Fruit fly (Drosophila melanogaster) whole organism, embryonic: ENCODE results near the gene stck.

Experiments
- BEAF-32 ChIP-seq: fragments of 200-800 bp; sonication (Bioruptor generic); optimal IDR thresholded peaks from 3 replicates; lab custom pipeline; 2017; ENCODE audit warnings: missing biosample characterization, missing genetic modification characterization, mild to moderate bottlenecking, moderate library complexity, missing genetic modification reagents
- CG10431 ChIP-seq: fragments of 200-800 bp; sonication (Bioruptor generic); optimal IDR thresholded peaks from 3 replicates; lab custom pipeline; 2018; ENCODE audit warnings: missing biosample characterization, mild to moderate bottlenecking, missing genetic modification characterization
- CG11085 ChIP-seq: fragments of 200-800 bp; sonication (Bioruptor generic); IDR thresholded peaks from 2 replicates; pipeline ENCODE4 v1.3.6; 2022; ENCODE audit warnings: missing biosample characterization, missing genetic modification characterization
- CG11695 ChIP-seq: fragments of 200-800 bp; sonication (Bioruptor generic); IDR thresholded peaks from 3 replicates; pipeline ENCODE4 v1.3.6; 2022; ENCODE audit warnings: missing biosample characterization, missing genetic modification characterization
- CG11723 ChIP-seq: fragments of 200-800 bp; sonication (Bioruptor generic); optimal IDR thresholded peaks from 2 replicates; lab custom pipeline; 2017; ENCODE audit warnings: missing biosample characterization, mild to moderate bottlenecking, missing genetic modification characterization
- CG12236 ChIP-seq: fragments of 200-800 bp; sonication (Bioruptor generic); optimal IDR thresholded peaks from 2 replicates; lab custom pipeline; 2016; ENCODE audit warnings: missing biosample characterization, missing genetic modification characterization
- CG14441 ChIP-seq: fragments of 200-800 bp; sonication (Bioruptor generic); IDR thresholded peaks from 2 replicates; pipeline ENCODE4 v1.3.6; 2022; ENCODE audit warnings: missing biosample characterization, missing genetic modification characterization
- CG17186 ChIP-seq: fragments of 200-800 bp; sonication (Bioruptor generic); optimal IDR thresholded peaks from 3 replicates; lab custom pipeline; 2017; ENCODE audit warnings: missing biosample characterization, missing genetic modification reagents, missing genetic modification characterization
- CG18011 ChIP-seq: fragments of 200-800 bp; sonication (Bioruptor generic); optimal IDR thresholded peaks from 2 replicates; lab custom pipeline; 2017; ENCODE audit warnings: missing biosample characterization, missing genetic modification characterization, mild to moderate bottlenecking, moderate library complexity, missing genotype
- CG2120 ChIP-seq: fragments of 200-800 bp; sonication (Bioruptor generic); optimal IDR thresholded peaks from 3 replicates; lab custom pipeline; 2016; ENCODE audit warnings: missing biosample characterization, missing genetic modification characterization
- CG2129 ChIP-seq: fragments of 200-800 bp; sonication (Bioruptor generic); IDR thresholded peaks from 2 replicates; pipeline ENCODE4 v1.3.6; 2022; ENCODE audit warnings: missing biosample characterization, missing genetic modification characterization; ENCODE audit not compliant: partially characterized antibody
- CG2875 ChIP-seq: fragments of 200-800 bp; sonication (Bioruptor generic); optimal IDR thresholded peaks from 2 replicates; lab custom pipeline; 2017; ENCODE audit warnings: missing biosample characterization, mild to moderate bottlenecking, missing genetic modification characterization, missing genetic modification reagents
- CG31224 ChIP-seq: fragments of 200-800 bp; sonication (Bioruptor generic); IDR thresholded peaks from 2 replicates; pipeline ENCODE4 v1.3.6; 2022; ENCODE audit warnings: missing biosample characterization, missing genetic modification characterization
- CG3407 ChIP-seq: fragments of 200-800 bp; sonication (Bioruptor generic); optimal IDR thresholded peaks from 2 replicates; lab custom pipeline; 2018; ENCODE audit warnings: missing biosample characterization, mild to moderate bottlenecking, missing genetic modification characterization
- CG4404 ChIP-seq: fragments of 200-800 bp; sonication (Bioruptor generic); IDR thresholded peaks from 2 replicates; pipeline ENCODE4 v1.3.6; 2022; ENCODE audit warnings: missing biosample characterization, missing genetic modification characterization
- CG4617 ChIP-seq: fragments of 200-800 bp; sonication (Bioruptor generic); optimal IDR thresholded peaks from 3 replicates; lab custom pipeline; 2016; ENCODE audit warnings: missing biosample characterization, missing genetic modification characterization, borderline replicate concordance
- CG6175 ChIP-seq: fragments of 200-800 bp; sonication (Bioruptor generic); IDR thresholded peaks from 3 replicates; pipeline ENCODE4 v1.3.6; 2022; ENCODE audit warnings: missing biosample characterization, missing genetic modification characterization
- CG8388 ChIP-seq: fragments of 200-800 bp; sonication (Bioruptor generic); optimal IDR thresholded peaks from 2 replicates; lab custom pipeline; 2019; ENCODE audit warnings: missing biosample characterization, mild to moderate bottlenecking, missing genetic modification characterization, moderate library complexity
- CG9727 ChIP-seq: fragments of 200-800 bp; sonication (Bioruptor generic); optimal IDR thresholded peaks from 3 replicates; lab custom pipeline; 2017; ENCODE audit warnings: missing biosample characterization, mild to moderate bottlenecking, missing genetic modification characterization
- CoRest ChIP-seq: fragments of 200-800 bp; sonication (Bioruptor generic); optimal IDR thresholded peaks from 3 replicates; lab custom pipeline; 2018; ENCODE audit warnings: missing biosample characterization, mild to moderate bottlenecking, missing genetic modification characterization, moderate library complexity
- D ChIP-seq, 2 experiments: fragments of 200-800 bp in 1 of 2; fragments of >200 bp in 1 of 2; sonication (Bioruptor generic) in 1 of 2; optimal IDR thresholded peaks; 2 replicates in 1 of 2; 3 replicates in 1 of 2; lab custom pipeline; 2017; ENCODE audit warnings: mild to moderate bottlenecking in 1 of 2, missing biosample characterization in 1 of 2, missing genetic modification characterization in 1 of 2, missing genetic modification reagents in 1 of 2
- D19B ChIP-seq: fragments of 200-800 bp; sonication (Bioruptor generic); optimal IDR thresholded peaks from 2 replicates; lab custom pipeline; 2017; ENCODE audit warnings: missing biosample characterization, mild to moderate bottlenecking, missing genetic modification characterization
- Dip3 ChIP-seq: fragments of 200-800 bp; sonication (Bioruptor generic); optimal IDR thresholded peaks from 3 replicates; lab custom pipeline; 2016; ENCODE audit warnings: missing biosample characterization, missing genetic modification characterization
- Dref ChIP-seq: fragments of 200-800 bp; sonication (Bioruptor generic); IDR thresholded peaks from 2 replicates; pipeline ENCODE4 v1.3.6; 2022; ENCODE audit warnings: missing biosample characterization, missing genetic modification characterization
- Gsc ChIP-seq: fragments of 200-800 bp; sonication (Bioruptor generic); IDR thresholded peaks from 2 replicates; pipeline ENCODE4 v1.3.6; 2022; ENCODE audit warnings: missing biosample characterization, missing genetic modification characterization
- HLH54F ChIP-seq: fragments of 200-800 bp; sonication (Bioruptor generic); optimal IDR thresholded peaks from 3 replicates; lab custom pipeline; 2016; ENCODE audit warnings: missing biosample characterization, missing genetic modification characterization
- MBD-R2 ChIP-seq: fragments of 200-800 bp; sonication (Bioruptor generic); IDR thresholded peaks from 2 replicates; pipeline ENCODE4 v1.3.6; 2022; ENCODE audit warnings: missing biosample characterization, missing genetic modification characterization
- Med ChIP-seq: fragments of 200-800 bp; sonication (Bioruptor generic); peaks from one replicate; lab custom pipeline; 2016; ENCODE audit warnings: missing biosample characterization, missing genetic modification characterization, mild to moderate bottlenecking, inconsistent platforms, moderate library complexity
- NK7.1 ChIP-seq: fragments of 200-800 bp; sonication (Bioruptor generic); optimal IDR thresholded peaks from 3 replicates; lab custom pipeline; 2016; ENCODE audit warnings: missing biosample characterization, missing genetic modification characterization
- Optix ChIP-seq: fragments of 200-800 bp; sonication (Bioruptor generic); IDR thresholded peaks from 3 replicates; pipeline ENCODE4 v1.3.6; 2022; ENCODE audit warnings: missing biosample characterization, missing genetic modification characterization
- Tbp ChIP-seq: fragments of >200 bp; optimal IDR thresholded peaks from 2 replicates; lab custom pipeline; 2018; ENCODE audit warnings: missing biosample characterization, missing genetic modification characterization
- Trl ChIP-seq, 3 experiments: fragments of >200 bp in 2 of 3; fragments of 200-800 bp in 1 of 3; sonication (Bioruptor generic) in 1 of 3; optimal IDR thresholded peaks; 2 replicates in 1 of 3; 3 replicates in 2 of 3; lab custom pipeline; 2016 to 2017; ENCODE audit warnings: missing biosample characterization in 1 of 3, missing genetic modification characterization in 1 of 3
- ab ChIP-seq: fragments of 200-800 bp; sonication (Bioruptor generic); optimal IDR thresholded peaks from 2 replicates; lab custom pipeline; 2016; ENCODE audit warnings: missing biosample characterization, missing genetic modification characterization
- aop ChIP-seq: fragments of 200-800 bp; sonication (Bioruptor generic); IDR thresholded peaks from 2 replicates; pipeline ENCODE4 v1.3.6; 2022; ENCODE audit warnings: missing biosample characterization, missing genetic modification characterization
- cato ChIP-seq: fragments of 200-800 bp; sonication (Bioruptor generic); optimal IDR thresholded peaks from 2 replicates; lab custom pipeline; 2016; ENCODE audit warnings: missing biosample characterization, missing genetic modification characterization, borderline replicate concordance
- cg ChIP-seq: fragments of 200-800 bp; sonication (Bioruptor generic); optimal IDR thresholded peaks from 3 replicates; lab custom pipeline; 2019; ENCODE audit warnings: missing biosample characterization, mild to moderate bottlenecking, missing genetic modification characterization, moderate library complexity
- gcm ChIP-seq: fragments of 200-800 bp; sonication (Bioruptor generic); optimal IDR thresholded peaks from 2 replicates; lab custom pipeline; 2019; ENCODE audit warnings: missing biosample characterization, mild to moderate bottlenecking, missing genetic modification characterization, moderate library complexity
- hbn ChIP-seq: fragments of 200-800 bp; sonication (Bioruptor generic); IDR thresholded peaks from 2 replicates; pipeline ENCODE4 v1.3.6; 2022; ENCODE audit warnings: missing biosample characterization, missing genetic modification characterization; ENCODE audit not compliant: partially characterized antibody
- insv ChIP-seq, 2 experiments: fragments of 200-800 bp; sonication (Bioruptor generic); optimal IDR thresholded peaks; 3 replicates each; lab custom pipeline; 2016 to 2018; ENCODE audit warnings: missing biosample characterization in 2 of 2, missing genetic modification characterization in 2 of 2
- kah ChIP-seq: fragments of 200-800 bp; sonication (Bioruptor generic); optimal IDR thresholded peaks from 2 replicates; lab custom pipeline; 2018; ENCODE audit warnings: missing biosample characterization, mild to moderate bottlenecking, missing genetic modification characterization
- onecut ChIP-seq: fragments of 200-800 bp; sonication (Bioruptor generic); IDR thresholded peaks from 2 replicates; pipeline ENCODE4 v1.3.6; 2022; ENCODE audit warnings: missing biosample characterization, missing genetic modification characterization
- org-1 ChIP-seq: fragments of 200-800 bp; sonication (Bioruptor generic); optimal IDR thresholded peaks from 2 replicates; lab custom pipeline; 2017; ENCODE audit warnings: missing biosample characterization, missing genetic modification characterization
- pnt ChIP-seq: fragments of 200-800 bp; sonication (Bioruptor generic); optimal IDR thresholded peaks from 3 replicates; lab custom pipeline; 2016; ENCODE audit warnings: missing biosample characterization, missing genetic modification characterization
- sna ChIP-seq: fragments of 200-800 bp; sonication (Bioruptor generic); IDR thresholded peaks from 2 replicates; pipeline ENCODE4 v1.3.6; 2022; ENCODE audit warnings: missing biosample characterization, missing genetic modification characterization; ENCODE audit not compliant: partially characterized antibody
- tll ChIP-seq, 2 experiments: fragments of 200-800 bp in 1 of 2; fragments of >200 bp in 1 of 2; sonication (Bioruptor generic) in 1 of 2; optimal IDR thresholded peaks; 2 replicates each; lab custom pipeline; 2017 to 2019; ENCODE audit warnings: missing biosample characterization in 2 of 2, missing genetic modification characterization in 2 of 2, mild to moderate bottlenecking in 1 of 2, moderate library complexity in 1 of 2
- tup ChIP-seq: fragments of 200-800 bp; sonication (Bioruptor generic); optimal IDR thresholded peaks from 2 replicates; lab custom pipeline; 2016; ENCODE audit warnings: missing biosample characterization, mild to moderate bottlenecking, missing genetic modification characterization, moderate library complexity
- tx ChIP-seq: fragments of 200-800 bp; sonication (Bioruptor generic); optimal IDR thresholded peaks from 2 replicates; lab custom pipeline; 2016; ENCODE audit warnings: missing biosample characterization, missing genetic modification characterization
- wek ChIP-seq: fragments of 200-800 bp; sonication (Bioruptor generic); optimal IDR thresholded peaks from 3 replicates; lab custom pipeline; 2018; ENCODE audit warnings: missing biosample characterization, mild to moderate bottlenecking, missing genetic modification characterization, moderate library complexity
- wor ChIP-seq: fragments of 200-800 bp; sonication (Bioruptor generic); IDR thresholded peaks from 2 replicates; pipeline ENCODE4 v1.3.6; 2022; ENCODE audit warnings: missing biosample characterization, missing genetic modification characterization

stck gene

dm6 chr3R:8308515-8308959, 48.2 kb upstream of the stck start, which contains the start of gene tex (continued):
- TF ChIP-seq ab (GFP tag; lab: Kevin White, UChicago), result no peak
- no peak for TF ChIP-seq CG2129 (GFP tag; lab: Robert Waterston, UW)
- TF ChIP-seq Med (GFP tag; lab: Kevin White, UChicago), result peak; percentile 84
- peak; percentile 57 for TF ChIP-seq wek (GFP tag; lab: Kevin White, UChicago)
- TF ChIP-seq CG8388 (GFP tag; lab: Kevin White, UChicago), result peak; percentile 19
- TF ChIP-seq org-1 (GFP tag; lab: Kevin White, UChicago), result peak; percentile 29
- TF ChIP-seq CG12236, result peak; percentile 52
- TF ChIP-seq onecut (GFP tag; lab: Robert Waterston, UW), result peak; percentile 53
- TF ChIP-seq Tbp (GFP tag; lab: Kevin White, UChicago), result no peak
- TF ChIP-seq CG11085 (GFP tag; lab: Robert Waterston, UW), result no peak
- TF ChIP-seq HLH54F (GFP tag; lab: Kevin White, UChicago), result no peak
- peak; percentile 31 for TF ChIP-seq CG10431 (GFP tag; lab: Kevin White, UChicago)
- TF ChIP-seq kah, result peak; percentile 17
- peak; percentile 60 for TF ChIP-seq BEAF-32 (GFP tag; lab: Kevin White, UChicago)
- TF ChIP-seq MBD-R2, result peak; percentile 76
- peak; percentile 62 for TF ChIP-seq CG3407
- TF ChIP-seq sna, result 0 out of 2 replicates have a peak, but pooled peaks have one; percentile 44
- TF ChIP-seq CG17186, result peak; percentile 64
- no peak for TF ChIP-seq CG31224 (GFP tag; lab: Robert Waterston, UW)
- TF ChIP-seq CG9727, result peak; percentile 69
- TF ChIP-seq gcm (GFP tag; lab: Kevin White, UChicago), result peak; percentile 57
- TF ChIP-seq tll (GFP tag; optimal IDR thresholded peaks at IDR 0.05; lab: Kevin White, UChicago), result peak in 1 of 2 experiments; percentile 16
- no peak for TF ChIP-seq aop (GFP tag; lab: Robert Waterston, UW)
- no peak for TF ChIP-seq CG4617 (GFP tag; lab: Kevin White, UChicago)
- peak; percentile 82 for TF ChIP-seq CG2875 (GFP tag; lab: Kevin White, UChicago)
- TF ChIP-seq Trl (optimal IDR thresholded peaks at IDR 0.05; lab: Kevin White, UChicago), result peak in 1 of 2 experiments; percentile 52
- TF ChIP-seq Trl (GFP tag; optimal IDR thresholded peaks at IDR 0.05; lab: Kevin White, UChicago), result peak; percentile 50
- peak in 1 of 2 experiments; percentile 57 for TF ChIP-seq insv (GFP tag; optimal IDR thresholded peaks at IDR 0.05; lab: Kevin White, UChicago)
- no peak for TF ChIP-seq CG14441 (GFP tag; lab: Robert Waterston, UW)
- peak; percentile 86 for TF ChIP-seq Dref (GFP tag; lab: Robert Waterston, UW)
- TF ChIP-seq Optix (GFP tag; lab: Robert Waterston, UW), result no peak
- TF ChIP-seq D19B (GFP tag; lab: Kevin White, UChicago), result no peak
- TF ChIP-seq wor (GFP tag; lab: Robert Waterston, UW), result no peak
- TF ChIP-seq CG4404 (GFP tag; lab: Robert Waterston, UW), result no peak
- no peak for TF ChIP-seq tx
- no peak for TF ChIP-seq CG6175
- TF ChIP-seq cato (GFP tag; lab: Kevin White, UChicago), result no peak
- no peak for TF ChIP-seq D (optimal IDR thresholded peaks at IDR 0.05; lab: Kevin White, UChicago)
- TF ChIP-seq D (GFP tag; optimal IDR thresholded peaks at IDR 0.05; lab: Kevin White, UChicago), result peak; percentile 62
- peak; percentile 25 for TF ChIP-seq CG11723 (GFP tag; lab: Kevin White, UChicago)
- peak; percentile 28; the same call in 1 of the 2 replicates for TF ChIP-seq hbn (GFP tag; lab: Robert Waterston, UW)
- TF ChIP-seq NK7.1, result peak; percentile 25
- no peak for TF ChIP-seq CG11695 (GFP tag; lab: Robert Waterston, UW)
- no peak for TF ChIP-seq Dip3 (GFP tag; lab: Kevin White, UChicago)
- no peak for TF ChIP-seq CG2120 (GFP tag; lab: Kevin White, UChicago)
- TF ChIP-seq tup, result no peak
- TF ChIP-seq CG18011 (GFP tag; lab: Kevin White, UChicago), result no peak
- peak; percentile 12 for TF ChIP-seq pnt (GFP tag; lab: Kevin White, UChicago)
- TF ChIP-seq cg, result no peak
- TF ChIP-seq Gsc (GFP tag; lab: Robert Waterston, UW), result no peak
- TF ChIP-seq CoRest (tag; lab: Kevin White, UChicago), result peak; percentile 7
